Fruit fly (Drosophila melanogaster) Kc167 (cell line): ENCODE data around the gene CG32112.

Source experiments
- h ChIP-seq: fragments of >200 bp; optimal IDR thresholded peaks from 3 replicates; lab custom pipeline; 2018; ENCODE audit warnings: missing external identifiers
- insv ChIP-seq: fragments of >200 bp; optimal IDR thresholded peaks from 3 replicates; lab custom pipeline; 2018; ENCODE audit warnings: missing external identifiers
- ttk ChIP-seq: sonication (Bioruptor generic); optimal IDR thresholded peaks from 2 replicates; lab custom pipeline; 2017; ENCODE audit warnings: missing external identifiers

DNA sequence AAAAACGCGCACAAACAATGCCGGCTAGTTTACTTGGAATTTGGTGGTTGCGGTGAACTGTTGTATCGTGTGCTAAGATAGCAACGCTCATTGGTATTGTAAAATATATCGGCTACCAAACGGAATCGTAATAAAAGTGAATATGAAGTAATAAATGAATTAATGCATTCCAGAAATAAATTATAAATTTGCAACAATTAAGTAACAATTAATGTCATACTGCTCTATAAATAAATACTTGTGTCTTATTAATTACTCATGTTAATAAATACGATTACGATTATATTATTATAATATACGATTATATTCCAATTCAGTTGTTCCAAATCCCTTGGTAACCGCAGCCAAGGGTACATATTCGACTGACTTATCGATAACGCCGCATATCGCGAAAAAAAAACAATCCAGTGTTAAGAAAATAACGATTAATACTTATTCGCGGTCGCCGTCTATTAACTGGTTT, 6.9 kb upstream of the CG32112 start, which contains the start of the genes SmD1 and Ptp69D:
- TF ChIP-seq insv (lab: Kevin White, UChicago) (no peak), h (lab: Kevin White, UChicago) (no peak), ttk (no peak)
